Fruit fly (Drosophila melanogaster): ENCODE results near the gene Cf2.

Gene Cf2

dm6 chr2L:4887382-4888219, 4.7 kb upstream of the Cf2 start (continued):
- TF ChIP-seq CG12659 (GFP tag; optimal IDR thresholded peaks at IDR 0.05) = peak; percentile 18
- peak; percentile 72 for TF ChIP-seq ranshi (GFP tag; IDR thresholded peaks at IDR 0.05)
- peak; percentile 29 for TF ChIP-seq CG9727 (GFP tag; optimal IDR thresholded peaks at IDR 0.05)
- no peak for TF ChIP-seq CG11398 (GFP tag; optimal IDR thresholded peaks at IDR 0.05)
- TF ChIP-seq Bteb2 (GFP tag; optimal IDR thresholded peaks at IDR 0.05) = no peak
- TF ChIP-seq run (tag; optimal IDR thresholded peaks at IDR 0.05) = peak; percentile 23
- peak; percentile 41 for TF ChIP-seq CoRest (tag; optimal IDR thresholded peaks at IDR 0.05)
- no peak for TF ChIP-seq CG7786 (GFP tag; optimal IDR thresholded peaks at IDR 0.05)
- TF ChIP-seq chif (GFP tag; optimal IDR thresholded peaks at IDR 0.05) = peak; percentile 44 to 51
- TF ChIP-seq lmd (GFP tag; IDR thresholded peaks at IDR 0.05) = peak; percentile 63
- TF ChIP-seq btn (GFP tag; optimal IDR thresholded peaks at IDR 0.05) = no peak
- no peak for TF ChIP-seq CG6854 (GFP tag; optimal IDR thresholded peaks at IDR 0.05)
- TF ChIP-seq Lhr (GFP tag; optimal IDR thresholded peaks at IDR 0.05) = no peak
- TF ChIP-seq prd (optimal IDR thresholded peaks at IDR 0.05) = no peak
- TF ChIP-seq prd (GFP tag; IDR thresholded peaks at IDR 0.05) = peak; percentile 77
- no peak for TF ChIP-seq nau (GFP tag; optimal IDR thresholded peaks at IDR 0.05)
- TF ChIP-seq Dfd (GFP tag; optimal IDR thresholded peaks at IDR 0.05) = no peak
- no peak for TF ChIP-seq sc (optimal IDR thresholded peaks at IDR 0.05)
- TF ChIP-seq sc (GFP tag; optimal IDR thresholded peaks at IDR 0.05) = peak; percentile 23
- no peak for TF ChIP-seq CG12104 (GFP tag; optimal IDR thresholded peaks at IDR 0.05)
- 0 out of 2 replicates have a peak, but pooled peaks have one; percentile 9 for TF ChIP-seq MBD-R2 (GFP tag; IDR thresholded peaks at IDR 0.05)
- TF ChIP-seq vnd (GFP tag; IDR thresholded peaks at IDR 0.05; ENCODE audit: partially characterized antibody) = no peak
- TF ChIP-seq Camta (GFP tag; optimal IDR thresholded peaks at IDR 0.05) = peak; percentile 27
- no peak for TF ChIP-seq CG13894 (tag; optimal IDR thresholded peaks at IDR 0.05)
- TF ChIP-seq twi (tag; optimal IDR thresholded peaks at IDR 0.05) = peak; percentile 35
- TF ChIP-seq Dp (GFP tag; optimal IDR thresholded peaks at IDR 0.05) = no peak
- TF ChIP-seq CG10209 (GFP tag; optimal IDR thresholded peaks at IDR 0.05) = peak; percentile 36
- no peak for TF ChIP-seq ham (GFP tag; IDR thresholded peaks at IDR 0.05)
- TF ChIP-seq scrt (GFP tag; optimal IDR thresholded peaks at IDR 0.05) = peak; percentile 8
- no peak for TF ChIP-seq Kr (GFP tag; optimal IDR thresholded peaks at IDR 0.05)
- TF ChIP-seq CG10959 (GFP tag; IDR thresholded peaks at IDR 0.05) = peak; percentile 57; the same call in 1 of the 2 replicates
- no peak for TF ChIP-seq dati (GFP tag; IDR thresholded peaks at IDR 0.05)
- no peak for TF ChIP-seq salm (tag; optimal IDR thresholded peaks at IDR 0.05)
- TF ChIP-seq Hsf (GFP tag; optimal IDR thresholded peaks at IDR 0.05) = peak; percentile 56
- TF ChIP-seq Doc2 (GFP tag; IDR thresholded peaks at IDR 0.05) = peak; percentile 42; the same call in 1 of the 2 replicates
- TF ChIP-seq CTCF (GFP tag; optimal IDR thresholded peaks at IDR 0.05) = no peak
- no peak for TF ChIP-seq CG31388 (GFP tag; optimal IDR thresholded peaks at IDR 0.05)
- TF ChIP-seq pfk (GFP tag; optimal IDR thresholded peaks at IDR 0.05) = no peak
- peak; percentile 94 for TF ChIP-seq Adf1 (GFP tag; IDR thresholded peaks at IDR 0.05)
- TF ChIP-seq inv (GFP tag; IDR thresholded peaks at IDR 0.05; ENCODE audit: partially characterized antibody) = no peak
- TF ChIP-seq CG10431 (GFP tag; optimal IDR thresholded peaks at IDR 0.05) = no peak
- TF ChIP-seq Sox100B (GFP tag; optimal IDR thresholded peaks at IDR 0.05) = no peak
- TF ChIP-seq CG8944 (GFP tag; optimal IDR thresholded peaks at IDR 0.05) = no peak
- peak; percentile 45 for TF ChIP-seq CG18599 (GFP tag; optimal IDR thresholded peaks at IDR 0.05)
- no peak for TF ChIP-seq CG3163 (GFP tag; optimal IDR thresholded peaks at IDR 0.05)
- no peak for TF ChIP-seq Tbp (GFP tag; optimal IDR thresholded peaks at IDR 0.05)
- no peak for TF ChIP-seq E2f2 (GFP tag; IDR thresholded peaks at IDR 0.05)
- TF ChIP-seq hth (optimal IDR thresholded peaks at IDR 0.05) = no peak
- TF ChIP-seq CG6254 (GFP tag; optimal IDR thresholded peaks at IDR 0.05) = peak; percentile 22
- TF ChIP-seq ewg (GFP tag; optimal IDR thresholded peaks at IDR 0.05) = peak; percentile 36
- TF ChIP-seq ATbp (GFP tag; optimal IDR thresholded peaks at IDR 0.05) = peak; percentile 50
